Worm (Caenorhabditis elegans) whole organism, early embryonic: ENCODE data around the gene slcr-46.3.

Source experiments
- B0310.2 ChIP-seq: sonication (generic microtip); optimal IDR thresholded peaks from 2 replicates; lab custom pipeline; 2016; ENCODE audit warnings: mild to moderate bottlenecking, missing genetic modification characterization, missing compliant biosample characterization
- aly-1 ChIP-seq: sonication (generic microtip); optimal IDR thresholded peaks from 2 replicates; lab custom pipeline; 2016; ENCODE audit warnings: missing genetic modification characterization, missing compliant biosample characterization
- ama-1 ChIP-seq: fragments of 150-350 bp; optimal IDR thresholded peaks from 2 replicates; lab custom pipeline; 2014
- ets-7 ChIP-seq: sonication (generic microtip); optimal IDR thresholded peaks from 2 replicates; lab custom pipeline; 2016; ENCODE audit warnings: missing genotype, missing genetic modification characterization, missing compliant biosample characterization
- flt-1 ChIP-seq: fragments of 200-800 bp; sonication (Bioruptor generic); IDR thresholded peaks from 2 replicates; pipeline ENCODE4 v1.3.6; 2022; ENCODE audit warnings: missing genetic modification characterization, missing compliant biosample characterization
- hmbx-1 ChIP-seq: sonication (generic microtip); optimal IDR thresholded peaks from 2 replicates; lab custom pipeline; 2016; ENCODE audit warnings: mild to moderate bottlenecking, missing genetic modification characterization, missing compliant biosample characterization
- hmg-4 ChIP-seq: fragments of 200-800 bp; sonication (Bioruptor generic); optimal IDR thresholded peaks from 2 replicates; lab custom pipeline; 2018; ENCODE audit warnings: mild to moderate bottlenecking, missing genetic modification characterization, missing compliant biosample characterization
- hnd-1 ChIP-seq: sonication (generic microtip); optimal IDR thresholded peaks from 2 replicates; lab custom pipeline; 2016; ENCODE audit warnings: missing genetic modification characterization, missing compliant biosample characterization
- tbx-37 ChIP-seq: fragments of 200-800 bp; sonication (Bioruptor generic); conservative IDR thresholded peaks from 2 replicates; pipeline ENCODE4 v1.3.6; 2022; ENCODE audit warnings: missing genetic modification reagents, missing genetic modification characterization, missing compliant biosample characterization

ce11 chrV:9701861-9702260 is 22.0 kb downstream of the slcr-46.3 start:
- TF ChIP-seq ama-1 (lab: Kevin White, UChicago) = no peak
- TF ChIP-seq flt-1 (GFP tag; lab: Robert Waterston, UW) = no peak
- no peak for TF ChIP-seq hnd-1 (tag; lab: Kevin White, UChicago)
- no peak for TF ChIP-seq tbx-37 (GFP tag; lab: Robert Waterston, UW)
- no peak for TF ChIP-seq B0310.2 (tag; lab: Kevin White, UChicago)
- no peak for TF ChIP-seq aly-1
- TF ChIP-seq hmbx-1 (tag; lab: Kevin White, UChicago) = no peak
- TF ChIP-seq ets-7 = no peak
- no peak for TF ChIP-seq hmg-4 (GFP tag; lab: Kevin White, UChicago)
